Worm (Caenorhabditis elegans) whole organism, early embryonic: ENCODE data around the gene F23F1.6.

Experiments used
- F13C5.2 ChIP-seq: sonication (generic microtip); optimal IDR thresholded peaks from 2 replicates; lab custom pipeline; 2017; ENCODE audit warnings: mild to moderate bottlenecking, missing genetic modification characterization, inconsistent platforms, missing compliant biosample characterization
- aly-1 ChIP-seq: sonication (generic microtip); optimal IDR thresholded peaks from 2 replicates; lab custom pipeline; 2016; ENCODE audit warnings: missing genetic modification characterization, missing compliant biosample characterization
- ama-1 ChIP-seq: fragments of 150-350 bp; optimal IDR thresholded peaks from 2 replicates; lab custom pipeline; 2014
- ceh-36 ChIP-seq: sonication (generic microtip); optimal IDR thresholded peaks from 2 replicates; lab custom pipeline; 2016; ENCODE audit warnings: missing genetic modification characterization, inconsistent platforms, missing compliant biosample characterization
- ets-7 ChIP-seq: sonication (generic microtip); optimal IDR thresholded peaks from 2 replicates; lab custom pipeline; 2016; ENCODE audit warnings: missing genotype, missing genetic modification characterization, missing compliant biosample characterization
- flt-1 ChIP-seq: fragments of 200-800 bp; sonication (Bioruptor generic); IDR thresholded peaks from 2 replicates; pipeline ENCODE4 v1.3.6; 2022; ENCODE audit warnings: missing genetic modification characterization, missing compliant biosample characterization
- hmg-4 ChIP-seq: fragments of 200-800 bp; sonication (Bioruptor generic); optimal IDR thresholded peaks from 2 replicates; lab custom pipeline; 2018; ENCODE audit warnings: mild to moderate bottlenecking, missing genetic modification characterization, missing compliant biosample characterization
- pes-1 ChIP-seq: fragments of 200-800 bp; sonication (Bioruptor generic); IDR thresholded peaks from 2 replicates; pipeline ENCODE4 v1.3.6; 2022; ENCODE audit warnings: missing genetic modification reagents, missing genetic modification characterization, missing compliant biosample characterization
- tra-4 ChIP-seq: sonication (generic microtip); optimal IDR thresholded peaks from 2 replicates; lab custom pipeline; 2017; ENCODE audit warnings: missing genetic modification characterization, missing compliant biosample characterization

DNA sequence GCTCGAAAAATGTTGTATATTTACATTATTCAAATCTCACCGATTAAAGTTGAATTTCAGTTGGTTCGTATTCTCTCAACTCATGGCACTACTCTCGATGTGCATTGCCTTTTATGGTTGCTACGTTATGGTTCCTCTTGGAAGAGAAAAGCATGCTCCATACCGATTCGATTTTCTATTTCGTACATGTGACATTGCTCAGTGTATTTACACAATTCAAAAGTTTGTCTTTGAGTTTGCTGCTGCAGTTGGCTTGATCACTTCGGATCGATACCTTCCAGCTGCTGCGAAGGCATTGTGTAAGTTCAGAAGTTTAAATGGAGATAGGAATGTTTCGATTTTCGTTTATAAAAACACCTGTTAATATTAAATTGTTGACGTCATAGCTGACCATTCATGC, 28.9 kb downstream of the F23F1.6 start:
- TF ChIP-seq F13C5.2 (no peak), pes-1 (GFP tag; lab: Robert Waterston, UW) (no peak), ama-1 (lab: Kevin White, UChicago) (no peak), tra-4 (no peak), hmg-4 (no peak), ceh-36 (tag; lab: Kevin White, UChicago) (no peak), aly-1 (tag; lab: Kevin White, UChicago) (no peak), flt-1 (GFP tag; lab: Robert Waterston, UW) (no peak), ets-7 (no peak)
